Worm (Caenorhabditis elegans) whole organism, L2 larva: ENCODE results near the gene F39G3.5.
A peak's percentile ranks its signal among the peaks of the same experiment; 100 is the strongest.

ENCODE experiments used
- C34F6.9 ChIP-seq: fragments of 150-350 bp; optimal IDR thresholded peaks from 2 replicates; lab custom pipeline; 2014; ENCODE audit warnings: missing biosample characterization, missing genetic modification characterization
- F13H6.1 ChIP-seq: sonication (generic microtip); optimal IDR thresholded peaks from 2 replicates; lab custom pipeline; 2016; ENCODE audit warnings: missing genetic modification characterization, missing compliant biosample characterization
- R02D3.7 ChIP-seq: fragments of 150-350 bp; optimal IDR thresholded peaks from 2 replicates; lab custom pipeline; 2014; ENCODE audit warnings: missing biosample characterization, missing genetic modification characterization
- Y55F3AM.14 ChIP-seq: fragments of 200-800 bp; sonication (Bioruptor generic); optimal IDR thresholded peaks from 2 replicates; lab custom pipeline; 2018; ENCODE audit warnings: mild to moderate bottlenecking, missing genetic modification characterization, missing compliant biosample characterization
- ZK546.5 ChIP-seq: sonication (generic microtip); optimal IDR thresholded peaks from 2 replicates; lab custom pipeline; 2017; ENCODE audit warnings: missing biosample characterization, missing genetic modification characterization
- alr-1 ChIP-seq: fragments of 150-350 bp; optimal IDR thresholded peaks from 2 replicates; lab custom pipeline; 2014; ENCODE audit warnings: missing biosample characterization, missing genetic modification characterization
- aly-2 ChIP-seq: fragments of 150-350 bp; optimal IDR thresholded peaks from 2 replicates; lab custom pipeline; 2014; ENCODE audit warnings: missing biosample characterization, missing genetic modification characterization
- ama-1 ChIP-seq: fragments of 150-350 bp; optimal IDR thresholded peaks from 2 replicates; lab custom pipeline; 2018; ENCODE audit warnings: inconsistent platforms
- blmp-1 ChIP-seq: sonication (generic microtip); optimal IDR thresholded peaks from 2 replicates; lab custom pipeline; 2017; ENCODE audit warnings: missing genetic modification characterization, mild to moderate bottlenecking, missing compliant biosample characterization, antibody characterized with exemption, moderate library complexity; ENCODE audit not compliant: insufficient read depth
- ceh-16 ChIP-seq: fragments of 150-350 bp; optimal IDR thresholded peaks from 2 replicates; lab custom pipeline; 2014; ENCODE audit warnings: missing biosample characterization, missing genetic modification characterization
- ceh-82 ChIP-seq: fragments of 150-350 bp; optimal IDR thresholded peaks from 2 replicates; lab custom pipeline; 2014; ENCODE audit warnings: missing biosample characterization, missing genetic modification characterization
- crh-2 ChIP-seq: sonication (generic microtip); optimal IDR thresholded peaks from 2 replicates; lab custom pipeline; 2017; ENCODE audit warnings: missing biosample characterization, missing genetic modification characterization
- dmd-4 ChIP-seq: sonication (generic microtip); optimal IDR thresholded peaks from 2 replicates; lab custom pipeline; 2017; ENCODE audit warnings: missing biosample characterization, missing genetic modification characterization
- egl-27 ChIP-seq: sonication (generic microtip); optimal IDR thresholded peaks from 3 replicates; lab custom pipeline; 2017; ENCODE audit warnings: missing biosample characterization, missing genetic modification reagents, missing genetic modification characterization
- elt-1 ChIP-seq: fragments of 150-350 bp; optimal IDR thresholded peaks from 2 replicates; lab custom pipeline; 2014; ENCODE audit warnings: missing biosample characterization, missing genetic modification characterization
- elt-3 ChIP-seq: sonication (generic microtip); optimal IDR thresholded peaks from 2 replicates; lab custom pipeline; 2017; ENCODE audit warnings: missing biosample characterization, missing genetic modification characterization
- fos-1 ChIP-seq: fragments of 150-350 bp; optimal IDR thresholded peaks from 2 replicates; lab custom pipeline; 2014; ENCODE audit warnings: missing biosample characterization, missing genetic modification characterization
- gmeb-1 ChIP-seq: fragments of 150-350 bp; optimal IDR thresholded peaks from 2 replicates; lab custom pipeline; 2014; ENCODE audit warnings: missing biosample characterization, missing genetic modification characterization
- lin-11 ChIP-seq: fragments of 150-350 bp; sonication (generic microtip); optimal IDR thresholded peaks from 2 replicates; lab custom pipeline; 2014; ENCODE audit warnings: missing biosample characterization, missing genetic modification characterization, inconsistent platforms, mixed read lengths
- lin-13 ChIP-seq: fragments of 150-350 bp; optimal IDR thresholded peaks from 2 replicates; lab custom pipeline; 2014; ENCODE audit warnings: missing biosample characterization, missing genetic modification reagents, missing genetic modification characterization
- lin-39 ChIP-seq: fragments of 150-350 bp; optimal IDR thresholded peaks from 2 replicates; lab custom pipeline; 2014; ENCODE audit warnings: missing biosample characterization, missing genetic modification reagents, missing genetic modification characterization
- lsy-2 ChIP-seq, 2 experiments: fragments of 150-350 bp in 1 of 2; sonication (generic microtip) in 1 of 2; optimal IDR thresholded peaks; 2 replicates each; lab custom pipeline; 2014 to 2017; ENCODE audit warnings: missing biosample characterization in 2 of 2, missing genetic modification characterization in 2 of 2
- mab-5 ChIP-seq: fragments of 150-350 bp; optimal IDR thresholded peaks from 2 replicates; lab custom pipeline; 2014; ENCODE audit warnings: missing biosample characterization, missing genetic modification characterization
- mbf-1 ChIP-seq: sonication (generic microtip); optimal IDR thresholded peaks from 2 replicates; lab custom pipeline; 2017; ENCODE audit warnings: missing biosample characterization, missing genetic modification characterization
- mdl-1 ChIP-seq, 2 experiments: fragments of 150-350 bp in 1 of 2; sonication (generic microtip) in 1 of 2; optimal IDR thresholded peaks; 2 replicates each; lab custom pipeline; 2017; ENCODE audit warnings: missing biosample characterization in 2 of 2, missing genetic modification characterization in 2 of 2
- nhr-10 ChIP-seq: sonication (generic microtip); optimal IDR thresholded peaks from 2 replicates; lab custom pipeline; 2017; ENCODE audit warnings: missing biosample characterization, missing genetic modification characterization
- nhr-11 ChIP-seq: fragments of 150-350 bp; optimal IDR thresholded peaks from 2 replicates; lab custom pipeline; 2014; ENCODE audit warnings: missing biosample characterization, missing genetic modification characterization
- nhr-12 ChIP-seq: fragments of 150-350 bp; optimal IDR thresholded peaks from 2 replicates; lab custom pipeline; 2014; ENCODE audit warnings: missing biosample characterization, missing genetic modification characterization
- nhr-129 ChIP-seq: fragments of 150-350 bp; optimal IDR thresholded peaks from 2 replicates; lab custom pipeline; 2014; ENCODE audit warnings: missing biosample characterization, missing genetic modification characterization
- nhr-21 ChIP-seq: fragments of 150-350 bp; optimal IDR thresholded peaks from 2 replicates; lab custom pipeline; 2014; ENCODE audit warnings: missing biosample characterization, missing genetic modification characterization
- nhr-23 ChIP-seq: fragments of 150-350 bp; optimal IDR thresholded peaks from 2 replicates; lab custom pipeline; 2014; ENCODE audit warnings: missing biosample characterization, missing genetic modification reagents, missing genetic modification characterization
- nhr-237 ChIP-seq: fragments of 150-350 bp; optimal IDR thresholded peaks from 2 replicates; lab custom pipeline; 2014; ENCODE audit warnings: missing biosample characterization, missing genetic modification characterization
- nhr-25 ChIP-seq: fragments of 150-350 bp; sonication (generic microtip); optimal IDR thresholded peaks from 3 replicates; lab custom pipeline; 2014; ENCODE audit warnings: missing biosample characterization, missing genetic modification characterization
- nhr-6 ChIP-seq: fragments of 150-350 bp; optimal IDR thresholded peaks from 2 replicates; lab custom pipeline; 2014; ENCODE audit warnings: missing biosample characterization, missing genetic modification characterization
- nhr-77 ChIP-seq: fragments of 150-350 bp; optimal IDR thresholded peaks from 2 replicates; lab custom pipeline; 2014; ENCODE audit warnings: missing biosample characterization, missing genetic modification characterization
- peb-1 ChIP-seq: fragments of 150-350 bp; optimal IDR thresholded peaks from 2 replicates; lab custom pipeline; 2014; ENCODE audit warnings: missing biosample characterization, missing genetic modification characterization
- sem-4 ChIP-seq: fragments of 150-350 bp; optimal IDR thresholded peaks from 2 replicates; lab custom pipeline; 2014; ENCODE audit warnings: missing biosample characterization, missing genetic modification reagents, missing genetic modification characterization
- skn-1 ChIP-seq: sonication (generic microtip); optimal IDR thresholded peaks from 2 replicates; lab custom pipeline; 2017; ENCODE audit warnings: missing biosample characterization, missing genetic modification characterization
- sma-3 ChIP-seq: sonication (generic microtip); optimal IDR thresholded peaks from 2 replicates; lab custom pipeline; 2016; ENCODE audit warnings: missing genetic modification reagents, missing genetic modification characterization, missing compliant biosample characterization
- sma-9 ChIP-seq, 2 experiments: fragments of 150-350 bp in 1 of 2; sonication (generic microtip) in 1 of 2; optimal IDR thresholded peaks; 2 replicates each; lab custom pipeline; 2014 to 2016; ENCODE audit warnings: missing genetic modification characterization in 2 of 2, mild to moderate bottlenecking in 1 of 2, missing biosample characterization in 1 of 2, missing compliant biosample characterization in 1 of 2, missing genetic modification reagents in 1 of 2, moderate library complexity in 1 of 2
- snpc-4 ChIP-seq: fragments of 150-350 bp; optimal IDR thresholded peaks from 2 replicates; lab custom pipeline; 2014; ENCODE audit warnings: missing biosample characterization, missing genetic modification characterization
- unc-39 ChIP-seq: fragments of 150-350 bp; optimal IDR thresholded peaks from 2 replicates; lab custom pipeline; 2014; ENCODE audit warnings: missing biosample characterization, missing genetic modification characterization
- unc-55 ChIP-seq: fragments of 150-350 bp; sonication (generic microtip); optimal IDR thresholded peaks from 3 replicates; lab custom pipeline; 2014; ENCODE audit warnings: missing biosample characterization, missing genetic modification reagents, missing genetic modification characterization
- unc-62 ChIP-seq: fragments of 150-350 bp; optimal IDR thresholded peaks from 2 replicates; lab custom pipeline; 2014; ENCODE audit warnings: missing biosample characterization, missing genetic modification reagents, missing genetic modification characterization
- zag-1 ChIP-seq: fragments of 150-350 bp; optimal IDR thresholded peaks from 2 replicates; lab custom pipeline; 2014; ENCODE audit warnings: missing biosample characterization, missing genetic modification characterization
- ztf-1 ChIP-seq: fragments of 200-800 bp; sonication (Bioruptor generic); conservative IDR thresholded peaks from 2 replicates; pipeline ENCODE4 v1.3.6; 2022; ENCODE audit warnings: missing genetic modification characterization, missing compliant biosample characterization
- ztf-11 ChIP-seq: sonication (generic microtip); optimal IDR thresholded peaks from 2 replicates; lab custom pipeline; 2017; ENCODE audit warnings: missing biosample characterization, missing genetic modification characterization
- ztf-4 ChIP-seq: fragments of 150-350 bp; optimal IDR thresholded peaks from 2 replicates; lab custom pipeline; 2014; ENCODE audit warnings: missing biosample characterization, missing genetic modification characterization

The F39G3.5 gene

ce11 chrV:4686680-4687470 is 35.5 kb upstream of the F39G3.5 start, which contains the start of gene taf-10:
Gene taf-10 (plus strand): TSS chrV:4687103.
- TF ChIP-seq C34F6.9 (tag; lab: Kevin White, UChicago) (peak; percentile 45), skn-1 (tag; lab: Kevin White, UChicago) (no peak), nhr-25 (tag; lab: Kevin White, UChicago) (peak; percentile 32), sem-4 (tag; lab: Kevin White, UChicago) (no peak), fos-1 (tag; lab: Kevin White, UChicago) (no peak), mbf-1 (tag; lab: Kevin White, UChicago) (no peak), ceh-82 (tag; lab: Kevin White, UChicago) (no peak), elt-3 (tag; lab: Kevin White, UChicago) (no peak), nhr-6 (no peak), alr-1 (tag; lab: Kevin White, UChicago) (no peak), nhr-12 (tag; lab: Kevin White, UChicago) (no peak), snpc-4 (no peak), sma-9 (GFP tag; optimal IDR thresholded peaks at IDR 0.05; lab: Kevin White, UChicago) (peak; percentile 38), sma-9 (tag; optimal IDR thresholded peaks at IDR 0.05; lab: Kevin White, UChicago) (no peak), mdl-1 (tag; optimal IDR thresholded peaks at IDR 0.05; lab: Kevin White, UChicago) (peak; percentile 79), ztf-11 (tag; lab: Kevin White, UChicago) (no peak), unc-55 (GFP tag; lab: Kevin White, UChicago) (peak; percentile 59), nhr-77 (tag; lab: Kevin White, UChicago) (no peak), crh-2 (tag; lab: Kevin White, UChicago) (no peak), egl-27 (no peak), blmp-1 (tag; lab: Kevin White, UChicago) (no peak), Y55F3AM.14 (peak; percentile 0), nhr-11 (tag; lab: Kevin White, UChicago) (no peak), mab-5 (tag; lab: Kevin White, UChicago) (peak; percentile 13), ama-1 (lab: Kevin White, UChicago) (no peak), lin-13 (GFP tag; lab: Kevin White, UChicago) (peak; percentile 42), nhr-10 (tag; lab: Kevin White, UChicago) (no peak), ztf-1 (GFP tag; lab: Robert Waterston, UW) (no peak), lsy-2 (tag; optimal IDR thresholded peaks at IDR 0.05; lab: Kevin White, UChicago) (peak; percentile 5 to 48), F13H6.1 (tag; lab: Kevin White, UChicago) (peak; percentile 5), lin-11 (tag; lab: Kevin White, UChicago) (peak; percentile 38), elt-1 (tag; lab: Kevin White, UChicago) (no peak), lin-39 (tag; lab: Kevin White, UChicago) (no peak), nhr-237 (tag; lab: Kevin White, UChicago) (no peak), nhr-129 (peak; percentile 63), nhr-23 (no peak), R02D3.7 (no peak), aly-2 (tag; lab: Kevin White, UChicago) (no peak), peb-1 (no peak), ceh-16 (tag; lab: Kevin White, UChicago) (no peak), ztf-4 (tag; lab: Kevin White, UChicago) (no peak), unc-39 (tag; lab: Kevin White, UChicago) (no peak), dmd-4 (tag; lab: Kevin White, UChicago) (no peak), zag-1 (no peak), ZK546.5 (no peak), nhr-21 (tag; lab: Kevin White, UChicago) (peak; percentile 7), gmeb-1 (tag; lab: Kevin White, UChicago) (peak; percentile 66), unc-62 (no peak), sma-3 (GFP tag; lab: Kevin White, UChicago) (peak; percentile 46)
- TF ChIP-seq, all 48 proteins: peak for 15
